Fruit fly (Drosophila melanogaster) whole organism, adult: ENCODE measurements around the gene Gr94a.

Source experiments
- CG7101 ChIP-seq: fragments of 200-800 bp; sonication (Bioruptor generic); optimal IDR thresholded peaks from 2 replicates; lab custom pipeline; 2018; ENCODE audit warnings: missing biosample characterization, mild to moderate bottlenecking, missing genetic modification characterization, moderate library complexity
- Hr96 ChIP-seq: fragments of 200-800 bp; sonication (Bioruptor generic); optimal IDR thresholded peaks from 2 replicates; lab custom pipeline; 2016; ENCODE audit warnings: missing biosample characterization, missing genetic modification characterization
- Mnt ChIP-seq: fragments of 200-800 bp; sonication (Bioruptor generic); optimal IDR thresholded peaks from 2 replicates; lab custom pipeline; 2016; ENCODE audit warnings: missing biosample characterization, mild to moderate bottlenecking, missing genetic modification characterization
- cic ChIP-seq: fragments of 200-800 bp; sonication (Bioruptor generic); optimal IDR thresholded peaks from 2 replicates; lab custom pipeline; 2017; ENCODE audit warnings: missing biosample characterization, mild to moderate bottlenecking, missing genetic modification characterization, moderate library complexity
- kay ChIP-seq: fragments of 200-800 bp; sonication (Bioruptor generic); peaks from one replicate; lab custom pipeline; 2016; ENCODE audit warnings: missing biosample characterization, missing genetic modification characterization, borderline replicate concordance
- ovo ChIP-seq: fragments of 200-800 bp; sonication (Bioruptor generic); optimal IDR thresholded peaks from 2 replicates; lab custom pipeline; 2016; ENCODE audit warnings: missing biosample characterization, missing genetic modification characterization
- pad ChIP-seq: fragments of 200-800 bp; sonication (Bioruptor generic); optimal IDR thresholded peaks from 3 replicates; lab custom pipeline; 2017; ENCODE audit warnings: missing biosample characterization, missing genetic modification characterization, mild to moderate bottlenecking, moderate library complexity, missing genetic modification reagents

DNA sequence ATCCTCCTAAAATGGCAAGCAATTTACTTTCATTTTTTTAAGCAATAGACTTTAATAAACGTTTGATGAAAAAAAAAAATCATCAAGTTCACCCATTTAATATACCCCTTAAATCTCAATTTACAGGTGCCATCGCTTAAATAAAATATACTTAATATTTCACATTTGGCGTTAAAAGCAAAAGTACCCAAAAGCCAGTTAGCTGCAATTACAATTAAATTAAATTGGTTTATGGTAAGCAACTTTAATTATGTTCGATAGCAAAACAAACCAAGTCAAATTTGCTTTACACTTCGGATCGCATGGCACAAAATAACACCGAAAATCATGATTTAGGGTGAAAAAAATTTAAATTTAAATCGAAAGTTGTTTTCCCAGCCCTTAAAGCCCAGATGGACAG, 9.5 kb upstream of the Gr94a start, which contains the start of gene CG13838:
- TF ChIP-seq CG7101 (tag; lab: Kevin White, UChicago) (no peak), kay (GFP tag; lab: Kevin White, UChicago) (no peak), Hr96 (GFP tag; lab: Kevin White, UChicago) (no peak), Mnt (no peak), ovo (no peak), pad (GFP tag; lab: Kevin White, UChicago) (no peak), cic (GFP tag; lab: Kevin White, UChicago) (no peak)
